Fruit fly (Drosophila melanogaster) whole organism, embryonic: ENCODE results near the gene xmas.

Experiments
- Bdp1 ChIP-seq: fragments of 200-800 bp; sonication (Bioruptor generic); optimal IDR thresholded peaks from 3 replicates; lab custom pipeline; 2016; ENCODE audit warnings: missing biosample characterization, missing genetic modification characterization
- CG10209 ChIP-seq: fragments of 200-800 bp; sonication (Bioruptor generic); optimal IDR thresholded peaks from 3 replicates; lab custom pipeline; 2017; ENCODE audit warnings: missing biosample characterization, mild to moderate bottlenecking, missing genetic modification characterization, missing genetic modification reagents
- CG10274 ChIP-seq: fragments of 200-800 bp; sonication (Bioruptor generic); optimal IDR thresholded peaks from 3 replicates; lab custom pipeline; 2017; ENCODE audit warnings: missing biosample characterization, mild to moderate bottlenecking, missing genetic modification characterization
- CG10979 ChIP-seq: fragments of 200-800 bp; sonication (Bioruptor generic); optimal IDR thresholded peaks from 2 replicates; lab custom pipeline; 2018; ENCODE audit warnings: missing biosample characterization, mild to moderate bottlenecking, missing genetic modification characterization, moderate library complexity
- CG11093 ChIP-seq: fragments of 200-800 bp; sonication (Bioruptor generic); IDR thresholded peaks from 3 replicates; pipeline ENCODE4 v1.3.6; 2022; ENCODE audit warnings: missing biosample characterization, missing genetic modification characterization
- CG11456 ChIP-seq: fragments of 200-800 bp; sonication (Bioruptor generic); IDR thresholded peaks from 3 replicates; pipeline ENCODE4 v1.3.6; 2022; ENCODE audit warnings: missing biosample characterization, missing genetic modification characterization
- CG12104 ChIP-seq: fragments of 200-800 bp; sonication (Bioruptor generic); optimal IDR thresholded peaks from 3 replicates; lab custom pipeline; 2016; ENCODE audit warnings: missing biosample characterization, missing genetic modification characterization
- CG12391 ChIP-seq: fragments of 200-800 bp; sonication (Bioruptor generic); optimal IDR thresholded peaks from 3 replicates; lab custom pipeline; 2018; ENCODE audit warnings: missing biosample characterization, mild to moderate bottlenecking, missing genetic modification characterization, moderate library complexity
- CG14710 ChIP-seq: fragments of 200-800 bp; sonication (Bioruptor generic); optimal IDR thresholded peaks from 3 replicates; lab custom pipeline; 2019; ENCODE audit warnings: missing biosample characterization, mild to moderate bottlenecking, missing genetic modification characterization, moderate library complexity
- CG16863 ChIP-seq: fragments of 200-800 bp; sonication (Bioruptor generic); optimal IDR thresholded peaks from 3 replicates; lab custom pipeline; 2016; ENCODE audit warnings: missing biosample characterization, missing genetic modification characterization
- CG17361 ChIP-seq: fragments of 200-800 bp; sonication (Bioruptor generic); IDR thresholded peaks from 3 replicates; pipeline ENCODE4 v1.3.6; 2022; ENCODE audit warnings: missing biosample characterization, missing genetic modification characterization
- CG18262 ChIP-seq: fragments of 200-800 bp; optimal IDR thresholded peaks from 3 replicates; lab custom pipeline; 2019; ENCODE audit warnings: missing biosample characterization, mild to moderate bottlenecking, missing genetic modification characterization, moderate library complexity
- CG1832 ChIP-seq: fragments of 200-800 bp; sonication (Bioruptor generic); optimal IDR thresholded peaks from 2 replicates; lab custom pipeline; 2017; ENCODE audit warnings: missing biosample characterization, mild to moderate bottlenecking, missing genetic modification characterization, inconsistent platforms
- CG2199 ChIP-seq: fragments of 200-800 bp; sonication (Bioruptor generic); IDR thresholded peaks from 3 replicates; pipeline ENCODE4 v1.3.6; 2022; ENCODE audit warnings: missing biosample characterization, missing genetic modification characterization
- CG30403 ChIP-seq: fragments of 200-800 bp; sonication (Bioruptor generic); optimal IDR thresholded peaks from 3 replicates; lab custom pipeline; 2016; ENCODE audit warnings: missing biosample characterization, missing genetic modification characterization
- CG43689 ChIP-seq: fragments of 200-800 bp; sonication (Bioruptor generic); IDR thresholded peaks from 2 replicates; pipeline ENCODE4 v1.3.6; 2022; ENCODE audit warnings: missing biosample characterization, missing genetic modification characterization
- CG4424 ChIP-seq: fragments of 200-800 bp; sonication (Bioruptor generic); optimal IDR thresholded peaks from 3 replicates; lab custom pipeline; 2016; ENCODE audit warnings: missing biosample characterization, missing genetic modification characterization
- CG4820 ChIP-seq: fragments of 200-800 bp; sonication (Bioruptor generic); optimal IDR thresholded peaks from 3 replicates; lab custom pipeline; 2016; ENCODE audit warnings: missing biosample characterization, missing genetic modification characterization
- CG7839 ChIP-seq: fragments of 200-800 bp; sonication (Bioruptor generic); optimal IDR thresholded peaks from 3 replicates; lab custom pipeline; 2018; ENCODE audit warnings: missing biosample characterization, mild to moderate bottlenecking, missing genetic modification characterization, moderate library complexity
- CG8359 ChIP-seq: fragments of 200-800 bp; sonication (Bioruptor generic); optimal IDR thresholded peaks from 2 replicates; lab custom pipeline; 2017; ENCODE audit warnings: missing biosample characterization, mild to moderate bottlenecking, missing genetic modification characterization, borderline replicate concordance
- CG9437 ChIP-seq: fragments of 200-800 bp; sonication (Bioruptor generic); optimal IDR thresholded peaks from 2 replicates; lab custom pipeline; 2018; ENCODE audit warnings: missing biosample characterization, mild to moderate bottlenecking, missing genetic modification characterization
- CkIIα-i1 ChIP-seq: fragments of 200-800 bp; sonication (Bioruptor generic); IDR thresholded peaks from 2 replicates; pipeline ENCODE4 v1.3.6; 2022; ENCODE audit warnings: missing biosample characterization, missing genetic modification characterization
- Elba2 ChIP-seq: fragments of 200-800 bp; sonication (Bioruptor generic); optimal IDR thresholded peaks from 3 replicates; lab custom pipeline; 2016; ENCODE audit warnings: missing biosample characterization, missing genetic modification characterization
- Sox100B ChIP-seq: fragments of 200-800 bp; sonication (Bioruptor generic); optimal IDR thresholded peaks from 3 replicates; lab custom pipeline; 2018; ENCODE audit warnings: missing biosample characterization, mild to moderate bottlenecking, missing genetic modification characterization
- Sox102F ChIP-seq: fragments of 200-800 bp; sonication (Bioruptor generic); optimal IDR thresholded peaks from 2 replicates; lab custom pipeline; 2018; ENCODE audit warnings: missing biosample characterization, mild to moderate bottlenecking, missing genetic modification characterization, moderate library complexity
- Trl ChIP-seq, 3 experiments: fragments of >200 bp in 2 of 3; fragments of 200-800 bp in 1 of 3; sonication (Bioruptor generic) in 1 of 3; optimal IDR thresholded peaks; 2 replicates in 1 of 3; 3 replicates in 2 of 3; lab custom pipeline; 2016 to 2017; ENCODE audit warnings: missing biosample characterization in 1 of 3, missing genetic modification characterization in 1 of 3
- az2 ChIP-seq: fragments of 200-800 bp; sonication (Bioruptor generic); optimal IDR thresholded peaks from 3 replicates; lab custom pipeline; 2016; ENCODE audit warnings: missing biosample characterization, missing genetic modification characterization
- bab2 ChIP-seq: fragments of 200-800 bp; sonication (Bioruptor generic); optimal IDR thresholded peaks from 2 replicates; lab custom pipeline; 2016; ENCODE audit warnings: missing biosample characterization, missing genetic modification characterization
- cas ChIP-seq: fragments of 200-800 bp; sonication (Bioruptor generic); IDR thresholded peaks from 2 replicates; pipeline ENCODE4 v1.3.6; 2022; ENCODE audit warnings: missing biosample characterization, missing genetic modification characterization
- crc ChIP-seq: fragments of 200-800 bp; sonication (Bioruptor generic); optimal IDR thresholded peaks from 2 replicates; lab custom pipeline; 2016; ENCODE audit warnings: missing biosample characterization, missing genetic modification characterization
- da ChIP-seq: fragments of 200-800 bp; sonication (Bioruptor generic); optimal IDR thresholded peaks from 2 replicates; lab custom pipeline; 2016; ENCODE audit warnings: missing biosample characterization, missing genetic modification characterization
- dan ChIP-seq: fragments of 200-800 bp; sonication (Bioruptor generic); IDR thresholded peaks from 2 replicates; pipeline ENCODE4 v1.3.6; 2022; ENCODE audit warnings: missing biosample characterization, missing genetic modification characterization
- dysf ChIP-seq: fragments of 200-800 bp; sonication (Bioruptor generic); IDR thresholded peaks from 3 replicates; pipeline ENCODE4 v1.3.6; 2022; ENCODE audit warnings: missing biosample characterization, missing genetic modification characterization
- esg ChIP-seq: fragments of 200-800 bp; sonication (Bioruptor generic); conservative IDR thresholded peaks from 2 replicates; pipeline ENCODE4 v1.3.6; 2022; ENCODE audit warnings: missing biosample characterization, missing genetic modification characterization
- eve ChIP-seq, 2 experiments: fragments of >200 bp; optimal IDR thresholded peaks; 2 replicates each; lab custom pipeline; 2017; ENCODE audit warnings: missing biosample characterization in 2 of 2, missing genetic modification characterization in 2 of 2
- gem ChIP-seq: fragments of 200-800 bp; sonication (Bioruptor generic); optimal IDR thresholded peaks from 2 replicates; lab custom pipeline; 2019; ENCODE audit warnings: missing biosample characterization, mild to moderate bottlenecking, missing genetic modification characterization, moderate library complexity
- hkb ChIP-seq, 2 experiments: fragments of 200-800 bp in 1 of 2; fragments of >200 bp in 1 of 2; sonication (Bioruptor generic) in 1 of 2; IDR thresholded peaks in 1 of 2; optimal IDR thresholded peaks in 1 of 2; 2 replicates each; pipeline versions ENCODE4 v1.3.6 to Lab custom; 2017 to 2022; ENCODE audit warnings: missing biosample characterization in 1 of 2, missing genetic modification characterization in 1 of 2
- jigr1 ChIP-seq: fragments of 200-800 bp; sonication (Bioruptor generic); IDR thresholded peaks from 3 replicates; pipeline ENCODE4 v1.3.6; 2022; ENCODE audit warnings: missing biosample characterization, missing genetic modification characterization
- lmd ChIP-seq: fragments of 200-800 bp; sonication (Bioruptor generic); IDR thresholded peaks from 2 replicates; pipeline ENCODE4 v1.3.6; 2022; ENCODE audit warnings: missing biosample characterization, missing genetic modification characterization
- prd ChIP-seq, 3 experiments: fragments of >200 bp in 2 of 3; fragments of 200-800 bp in 1 of 3; sonication (Bioruptor generic) in 1 of 3; optimal IDR thresholded peaks in 2 of 3; IDR thresholded peaks in 1 of 3; 2 replicates in 2 of 3; 3 replicates in 1 of 3; pipeline versions ENCODE4 v1.3.6 to Lab custom; 2017 to 2022; ENCODE audit warnings: missing biosample characterization in 1 of 3, missing genetic modification characterization in 1 of 3
- rib ChIP-seq: fragments of 200-800 bp; sonication (Bioruptor generic); IDR thresholded peaks from 2 replicates; pipeline ENCODE4 v1.3.6; 2022; ENCODE audit warnings: missing biosample characterization, missing genetic modification characterization
- row ChIP-seq: fragments of 200-800 bp; sonication (Bioruptor generic); IDR thresholded peaks from 3 replicates; pipeline ENCODE4 v1.3.6; 2022; ENCODE audit warnings: missing biosample characterization, missing genetic modification characterization
- stwl ChIP-seq: fragments of 200-800 bp; sonication (Bioruptor generic); optimal IDR thresholded peaks from 3 replicates; lab custom pipeline; 2018; ENCODE audit warnings: missing biosample characterization, mild to moderate bottlenecking, missing genetic modification characterization, moderate library complexity
- tin ChIP-seq: fragments of 200-800 bp; sonication (Bioruptor generic); optimal IDR thresholded peaks from 3 replicates; lab custom pipeline; 2016; ENCODE audit warnings: missing biosample characterization, missing genetic modification characterization
- ttk ChIP-seq: fragments of 200-800 bp; sonication (Bioruptor generic); IDR thresholded peaks from 2 replicates; pipeline ENCODE4 v2.1.2; 2022; ENCODE audit warnings: missing biosample characterization, missing genetic modification characterization
- usp ChIP-seq: fragments of >200 bp; optimal IDR thresholded peaks from 2 replicates; lab custom pipeline; 2017; ENCODE audit warnings: missing biosample characterization, missing genetic modification characterization

xmas gene

DNA sequence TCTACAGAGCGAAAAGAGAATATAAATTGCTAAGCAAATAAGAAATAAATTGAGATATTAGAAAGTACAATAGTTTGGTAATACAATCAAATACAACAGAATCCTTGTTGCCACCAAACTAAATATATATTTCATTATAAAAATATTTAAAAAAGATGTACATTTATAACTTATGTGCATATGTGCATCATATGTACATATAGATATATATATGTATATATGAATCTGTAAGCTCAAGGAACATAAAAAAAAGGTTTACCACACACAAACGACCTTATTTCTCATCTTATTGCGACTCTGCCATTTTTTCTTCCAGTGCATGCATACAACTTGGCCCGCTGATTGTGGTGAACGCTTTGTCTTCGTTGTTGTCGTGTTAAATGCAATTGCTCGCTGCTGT lies 45.8 kb downstream of the xmas start (continued):
- TF ChIP-seq prd (optimal IDR thresholded peaks at IDR 0.05; lab: Kevin White, UChicago): no peak
- no peak for TF ChIP-seq prd (GFP tag; IDR thresholded peaks at IDR 0.05; lab: Robert Waterston, UW)
- no peak for TF ChIP-seq bab2 (GFP tag; lab: Kevin White, UChicago)
- TF ChIP-seq az2 (GFP tag; lab: Kevin White, UChicago): peak; percentile 24
- no peak for TF ChIP-seq CG10979
- no peak for TF ChIP-seq Bdp1 (GFP tag; lab: Kevin White, UChicago)
- TF ChIP-seq dan (GFP tag; lab: Robert Waterston, UW): no peak
- peak; percentile 65 for TF ChIP-seq Sox102F
- TF ChIP-seq CG12104 (GFP tag; lab: Kevin White, UChicago): no peak
- no peak for TF ChIP-seq CG11456
- TF ChIP-seq CkIIα-i1 (GFP tag; lab: Robert Waterston, UW): no peak
- TF ChIP-seq CG10274 (GFP tag; lab: Kevin White, UChicago): no peak
- no peak for TF ChIP-seq usp (GFP tag; lab: Kevin White, UChicago)
- no peak for TF ChIP-seq ttk (GFP tag; lab: Robert Waterston, UW)
- no peak for TF ChIP-seq CG11093
- peak; percentile 48 for TF ChIP-seq CG7839 (tag; lab: Kevin White, UChicago)
- TF ChIP-seq CG8359 (GFP tag; lab: Kevin White, UChicago): no peak
- no peak for TF ChIP-seq CG17361 (GFP tag; lab: Robert Waterston, UW)
- peak; percentile 40 for TF ChIP-seq CG12391 (tag; lab: Kevin White, UChicago)
- TF ChIP-seq hkb (optimal IDR thresholded peaks at IDR 0.05; lab: Kevin White, UChicago): no peak
- 0 out of 2 replicates have a peak, but pooled peaks have one; percentile 9 for TF ChIP-seq hkb (GFP tag; IDR thresholded peaks at IDR 0.05; lab: Robert Waterston, UW)
- TF ChIP-seq, all 482 proteins: peak for 30

DNA sequence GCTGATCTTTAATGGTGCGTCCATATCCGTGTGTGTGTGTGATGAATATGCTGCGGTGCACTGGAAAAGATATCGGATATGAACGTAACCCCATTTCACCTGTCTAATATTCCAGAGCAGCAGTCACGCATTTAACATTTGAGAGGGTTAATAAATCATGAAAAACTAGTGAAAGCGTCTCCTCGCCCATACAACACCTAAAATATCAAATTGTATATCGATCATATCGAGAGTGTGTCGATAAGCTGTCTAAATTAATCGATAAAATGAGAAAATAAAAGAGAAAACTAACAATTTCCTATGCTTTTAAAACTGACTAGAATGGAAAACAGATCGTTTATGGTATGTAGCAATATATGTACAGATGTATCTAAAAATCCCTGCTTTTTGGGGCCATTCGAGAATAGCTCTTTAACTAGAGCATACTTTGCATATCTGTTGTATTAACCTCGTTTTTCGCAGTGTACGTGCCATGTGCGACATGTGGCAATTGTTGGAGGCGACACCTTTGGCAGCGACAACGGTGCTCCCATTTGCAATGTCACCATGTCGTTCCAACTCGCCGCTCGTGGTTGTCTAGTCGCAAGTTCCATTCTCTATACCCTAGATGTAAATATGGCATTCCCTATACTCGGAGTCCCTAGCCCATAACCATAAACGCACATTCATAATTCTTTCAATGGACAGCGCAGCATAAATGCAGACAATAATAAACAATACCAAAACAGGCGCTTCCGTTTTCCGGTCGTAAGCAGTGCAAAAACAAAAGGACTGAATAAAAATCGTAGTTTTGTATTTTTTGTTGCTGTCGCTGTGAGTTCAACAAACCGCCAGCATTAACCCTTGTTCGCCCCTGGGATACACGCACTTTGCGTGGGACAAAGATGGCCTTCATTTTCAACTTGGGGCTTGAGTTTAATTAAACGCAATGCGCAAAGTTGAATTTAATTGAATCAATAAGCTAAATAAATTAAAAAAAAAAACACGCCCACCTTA lies 46.9 kb downstream of the xmas start:
- TF ChIP-seq gem (tag; lab: Kevin White, UChicago) (peak; percentile 43), CG9437 (GFP tag; lab: Kevin White, UChicago) (peak; percentile 16), lmd (GFP tag; lab: Robert Waterston, UW) (no peak), CG10979 (peak; percentile 41), CG4820 (GFP tag; lab: Kevin White, UChicago) (peak; percentile 23), Elba2 (GFP tag; lab: Kevin White, UChicago) (no peak), esg (GFP tag; lab: Robert Waterston, UW) (no peak), CG18262 (tag; lab: Kevin White, UChicago) (peak; percentile 31), stwl (peak; percentile 0), cas (no peak), jigr1 (no peak), CG30403 (GFP tag; lab: Kevin White, UChicago) (peak; percentile 28), CG4424 (GFP tag; lab: Kevin White, UChicago) (peak; percentile 32), CG14710 (no peak), da (GFP tag; lab: Kevin White, UChicago) (no peak), CG17361 (GFP tag; lab: Robert Waterston, UW) (peak; percentile 45; the same call in 1 of the 3 replicates), Trl (optimal IDR thresholded peaks at IDR 0.05; lab: Kevin White, UChicago) (no peak), Trl (GFP tag; optimal IDR thresholded peaks at IDR 0.05; lab: Kevin White, UChicago) (no peak), CG7839 (tag; lab: Kevin White, UChicago) (peak; percentile 22), dysf (no peak), Sox100B (GFP tag; lab: Kevin White, UChicago) (peak; percentile 11), CG16863 (GFP tag; lab: Kevin White, UChicago) (peak; percentile 3), crc (GFP tag; lab: Kevin White, UChicago) (no peak), row (GFP tag; lab: Robert Waterston, UW) (0 out of 3 replicates have a peak, but pooled peaks have one; percentile 12), Sox102F (peak; percentile 25), CG2199 (GFP tag; lab: Robert Waterston, UW) (0 out of 3 replicates have a peak, but pooled peaks have one; percentile 42), CG43689 (GFP tag; lab: Robert Waterston, UW) (no peak), CG10209 (GFP tag; lab: Kevin White, UChicago) (no peak), tin (GFP tag; lab: Kevin White, UChicago) (peak; percentile 2), eve (GFP tag; optimal IDR thresholded peaks at IDR 0.05; lab: Kevin White, UChicago) (no peak), CG1832 (no peak), rib (GFP tag; lab: Robert Waterston, UW) (no peak)
